Worm (Caenorhabditis elegans): ENCODE results near the gene emc-3.

emc-3 gene

DNA sequence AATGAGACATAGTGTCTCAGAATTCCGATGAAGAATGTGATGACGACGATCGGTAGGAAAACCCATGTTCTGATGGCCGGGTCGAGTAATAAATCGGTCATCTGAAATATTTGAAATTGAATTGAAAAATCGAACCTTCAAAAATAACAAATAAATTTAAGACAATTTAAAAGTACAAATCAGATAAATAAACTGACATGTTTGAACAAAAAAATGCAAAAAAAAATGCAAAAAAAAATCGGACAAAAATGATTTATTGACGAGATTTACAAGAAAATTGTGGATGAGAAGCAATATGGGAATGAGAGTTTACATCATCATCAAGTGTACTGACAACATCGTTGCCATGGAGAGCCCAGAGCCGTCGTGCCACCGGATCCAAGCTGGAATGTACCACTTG is at the start of gene emc-3:
Gene emc-3 (minus strand): TSS at position 101 of the 400 bp plus-strand sequence.
- no peak for TF ChIP-seq ceh-82 (tag; optimal IDR thresholded peaks at IDR 0.05)

- peak; percentile 65 for TF ChIP-seq snpc-4 (tag; optimal IDR thresholded peaks at IDR 0.05)
Observed at ce11 chrIV:13430137-13430536, 48.4 kb upstream of the emc-3 start.

ce11 chrIV:13429240-13429639 is 47.5 kb upstream of the emc-3 start, which contains the start of gene K09B11.4:
TSS of gene K09B11.4 (plus strand) at chrIV:13429540.
- TF ChIP-seq jun-1 (tag; optimal IDR thresholded peaks at IDR 0.05) (no peak), fos-1 (tag; optimal IDR thresholded peaks at IDR 0.05) (no peak), sea-2 (GFP tag; optimal IDR thresholded peaks at IDR 0.05) (no peak), snpc-4 (tag; optimal IDR thresholded peaks at IDR 0.05) (no peak), nhr-237 (tag; optimal IDR thresholded peaks at IDR 0.05) (no peak), nfya-1 (tag; optimal IDR thresholded peaks at IDR 0.05; ENCODE audit: insufficient read depth) (no peak), egl-5 (tag; optimal IDR thresholded peaks at IDR 0.05) (no peak), zag-1 (tag; optimal IDR thresholded peaks at IDR 0.05) (no peak), nhr-28 (tag; optimal IDR thresholded peaks at IDR 0.05) (no peak), ceh-28 (tag; optimal IDR thresholded peaks at IDR 0.05) (no peak), fkh-10 (GFP tag; optimal IDR thresholded peaks at IDR 0.05) (no peak), elt-1 (tag; optimal IDR thresholded peaks at IDR 0.05) (no peak), tbx-2 (tag; optimal IDR thresholded peaks at IDR 0.05) (no peak), pqm-1 (tag; optimal IDR thresholded peaks at IDR 0.05) (no peak), nhr-67 (tag; optimal IDR thresholded peaks at IDR 0.05) (no peak)

DNA sequence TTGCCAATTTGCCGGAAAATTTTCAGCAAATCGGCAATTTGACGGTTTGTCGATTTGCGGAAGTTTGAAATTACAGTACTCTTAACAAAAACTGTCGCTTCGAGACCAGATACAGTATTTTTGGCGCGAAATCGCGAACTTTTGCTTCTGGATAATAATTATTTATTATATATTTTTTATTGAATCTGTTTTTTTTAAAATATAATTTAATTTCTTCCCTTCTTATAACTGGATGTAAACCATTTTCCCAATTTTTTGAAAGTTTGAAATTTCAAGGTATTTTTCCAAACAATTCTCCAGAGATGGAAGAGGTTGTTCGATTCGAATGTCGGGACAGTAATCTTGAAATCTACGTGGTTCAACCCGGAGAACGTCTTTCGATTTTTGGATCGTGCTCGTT is 40.5 kb upstream of the emc-3 start, which contains the start of gene nol-9:
Gene nol-9 (plus strand): TSS at position 301 of the 400 bp plus-strand sequence.
- TF ChIP-seq aly-2 (tag; optimal IDR thresholded peaks at IDR 0.05) (no peak), unc-62 (GFP tag; optimal IDR thresholded peaks at IDR 0.05) (no peak), ZK546.5 (tag; optimal IDR thresholded peaks at IDR 0.05) (no peak), nhr-237 (tag; optimal IDR thresholded peaks at IDR 0.05) (no peak), nhr-12 (tag; optimal IDR thresholded peaks at IDR 0.05) (no peak), ceh-82 (tag; optimal IDR thresholded peaks at IDR 0.05) (no peak), elt-2 (tag; optimal IDR thresholded peaks at IDR 0.05) (no peak), R02D3.7 (tag; optimal IDR thresholded peaks at IDR 0.05) (no peak)

DNA sequence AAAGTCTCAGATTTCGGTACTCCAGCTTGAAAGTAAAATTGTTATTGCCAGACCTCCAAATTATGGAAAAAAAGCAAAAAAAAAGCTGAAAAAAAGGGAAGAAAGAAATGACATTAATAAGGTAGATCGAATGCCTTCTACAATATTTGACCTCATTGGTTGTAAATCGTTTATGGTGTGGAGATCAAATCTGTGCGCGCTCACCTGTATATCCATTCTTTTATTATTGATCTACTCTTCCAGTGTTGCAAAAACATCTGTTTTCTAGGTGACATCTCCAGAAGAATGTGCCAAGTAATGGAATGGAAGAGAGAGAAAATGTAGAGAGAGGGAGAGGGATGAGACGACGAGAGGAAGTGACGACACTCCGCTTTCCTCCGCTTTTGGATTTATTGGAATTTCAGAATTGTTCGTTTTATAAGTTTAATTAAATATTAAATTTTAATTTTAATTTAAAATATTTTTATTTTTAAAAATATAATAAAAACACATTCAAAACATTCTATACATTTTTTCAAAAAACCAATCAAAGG is 34.1 kb upstream of the emc-3 start, which contains the start of the genes pik-1 and aptf-2:
Gene pik-1 (plus strand): TSS at position 303 of the 533 bp plus-strand sequence.
Gene aptf-2 (minus strand): TSS at position 313 of the 533 bp plus-strand sequence.
- TF ChIP-seq unc-62 (GFP tag; optimal IDR thresholded peaks at IDR 0.05) (no peak), egl-27 (tag; optimal IDR thresholded peaks at IDR 0.05) (no peak), egl-5 (tag; optimal IDR thresholded peaks at IDR 0.05) (no peak), aly-2 (tag; optimal IDR thresholded peaks at IDR 0.05) (no peak), pqm-1 (tag; optimal IDR thresholded peaks at IDR 0.05) (no peak), hmg-11 (tag; optimal IDR thresholded peaks at IDR 0.05) (peak; percentile 8), pha-4 (tag; optimal IDR thresholded peaks at IDR 0.05) (peak; percentile 47), ztf-11 (tag; optimal IDR thresholded peaks at IDR 0.05) (no peak), ztf-4 (tag; optimal IDR thresholded peaks at IDR 0.05) (no peak), lsy-12 (tag; optimal IDR thresholded peaks at IDR 0.05) (no peak)

ce11 chrIV:13412845-13413383 is 31.2 kb upstream of the emc-3 start, which contains the start of gene gcl-1:
TSS of gene gcl-1 (minus strand) at chrIV:13412895.
- TF ChIP-seq R02D3.7 (tag; optimal IDR thresholded peaks at IDR 0.05) (no peak), unc-39 (tag; optimal IDR thresholded peaks at IDR 0.05) (no peak), snpc-4 (tag; optimal IDR thresholded peaks at IDR 0.05) (peak; percentile 25), lsy-12 (tag; optimal IDR thresholded peaks at IDR 0.05) (no peak), ceh-9 (tag; optimal IDR thresholded peaks at IDR 0.05) (no peak), elt-3 (tag; optimal IDR thresholded peaks at IDR 0.05) (no peak), egl-27 (tag; optimal IDR thresholded peaks at IDR 0.05) (no peak), mml-1 (tag; optimal IDR thresholded peaks at IDR 0.05) (no peak), fkh-2 (tag; optimal IDR thresholded peaks at IDR 0.05) (no peak), elt-1 (tag; optimal IDR thresholded peaks at IDR 0.05) (no peak), nhr-237 (tag; optimal IDR thresholded peaks at IDR 0.05) (no peak), ama-1 (optimal IDR thresholded peaks at IDR 0.05) (no peak), nhr-25 (tag; optimal IDR thresholded peaks at IDR 0.05) (no peak), nhr-67 (tag; optimal IDR thresholded peaks at IDR 0.05) (no peak), hmg-11 (tag; optimal IDR thresholded peaks at IDR 0.05) (peak; percentile 50), fos-1 (tag; optimal IDR thresholded peaks at IDR 0.05) (no peak), tbx-2 (tag; optimal IDR thresholded peaks at IDR 0.05) (no peak), fkh-10 (GFP tag; optimal IDR thresholded peaks at IDR 0.05) (no peak), nfya-1 (tag; optimal IDR thresholded peaks at IDR 0.05; ENCODE audit: insufficient read depth) (no peak), lin-39 (tag; optimal IDR thresholded peaks at IDR 0.05) (no peak), egl-5 (tag; optimal IDR thresholded peaks at IDR 0.05) (no peak), daf-12 (tag; optimal IDR thresholded peaks at IDR 0.05) (no peak), ceh-28 (tag; optimal IDR thresholded peaks at IDR 0.05) (no peak), ceh-82 (tag; optimal IDR thresholded peaks at IDR 0.05) (no peak), unc-62 (GFP tag; optimal IDR thresholded peaks at IDR 0.05) (no peak), lin-15B (tag; optimal IDR thresholded peaks at IDR 0.05) (no peak), nhr-28 (tag; optimal IDR thresholded peaks at IDR 0.05) (no peak), elt-2 (tag; optimal IDR thresholded peaks at IDR 0.05) (peak; percentile 5), pha-4 (tag; optimal IDR thresholded peaks at IDR 0.05) (peak; percentile 62)
